Fruit fly (Drosophila melanogaster) Kc167 (cell line): ENCODE results near the gene GluRS-m.

Experiments used
- Sin3A ChIP-seq: fragments of >200 bp; optimal IDR thresholded peaks from 2 replicates; lab custom pipeline; 2018; ENCODE audit warnings: missing external identifiers
- psq ChIP-seq: fragments of >200 bp; optimal IDR thresholded peaks from 2 replicates; lab custom pipeline; 2017; ENCODE audit warnings: missing external identifiers

DNA sequence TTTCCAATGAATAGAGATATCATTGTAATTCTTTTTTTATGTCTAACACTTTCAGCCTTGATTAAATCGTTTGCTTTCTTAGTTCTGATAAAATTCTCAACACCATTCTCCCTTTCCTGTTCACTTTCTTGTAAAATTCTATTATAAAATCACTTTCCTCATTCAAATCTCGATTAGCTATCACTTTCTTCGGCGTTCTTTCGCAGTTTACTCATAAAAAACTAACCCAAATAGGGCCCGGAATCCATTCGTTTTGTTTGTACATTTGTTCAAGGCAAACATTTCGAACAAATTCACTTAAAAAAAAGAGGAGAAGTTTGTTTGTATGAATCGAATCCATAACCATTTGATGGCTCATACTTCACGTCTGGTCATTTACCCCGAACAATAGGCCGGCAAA, 16.6 kb upstream of the GluRS-m start:
- TF ChIP-seq psq (lab: Kevin White, UChicago) (no peak), Sin3A (lab: Kevin White, UChicago) (no peak)
